Worm (Caenorhabditis elegans): ENCODE results near the gene scd-1.

The scd-1 gene

ce11 chrX:12500777-12501176 lies 24.8 kb downstream of the scd-1 start (continued):
- peak in 1 of 2 experiments; percentile 83 for TF ChIP-seq lsy-2 (tag; optimal IDR thresholded peaks at IDR 0.05)
- no peak for TF ChIP-seq spr-1 (tag; optimal IDR thresholded peaks at IDR 0.05)
- no peak for TF ChIP-seq set-16 (GFP tag; IDR thresholded peaks at IDR 0.05)
- no peak for TF ChIP-seq daf-8 (GFP tag; IDR thresholded peaks at IDR 0.05)
- peak; percentile 62; the same call in 1 of the 2 replicates for TF ChIP-seq T26A8.4 (GFP tag; IDR thresholded peaks at IDR 0.05)
- no peak for TF ChIP-seq skn-1 (tag; optimal IDR thresholded peaks at IDR 0.05)
- no peak for TF ChIP-seq F44E2.7 (GFP tag; IDR thresholded peaks at IDR 0.05)
- TF ChIP-seq daf-12 (tag; optimal IDR thresholded peaks at IDR 0.05), result no peak
- TF ChIP-seq nhr-42 (GFP tag; IDR thresholded peaks at IDR 0.05), result 0 out of 2 replicates have a peak, but pooled peaks have one; percentile 55
- TF ChIP-seq nhr-111 (GFP tag; optimal IDR thresholded peaks at IDR 0.05), result no peak
- peak; percentile 86 for TF ChIP-seq ztf-7 (tag; optimal IDR thresholded peaks at IDR 0.05)
- no peak for TF ChIP-seq Y5F2A.4 (GFP tag; optimal IDR thresholded peaks at IDR 0.05)
- peak in 1 of 2 experiments; percentile 91 for TF ChIP-seq mdl-1 (tag; optimal IDR thresholded peaks at IDR 0.05)
- TF ChIP-seq egl-27 (tag; optimal IDR thresholded peaks at IDR 0.05), result no peak
- no peak for TF ChIP-seq F49E8.2 (tag; optimal IDR thresholded peaks at IDR 0.05; ENCODE audit: borderline replicate concordance)
- TF ChIP-seq daf-19 (GFP tag; conservative IDR thresholded peaks at IDR 0.05), result no peak
- TF ChIP-seq egl-43 (GFP tag; IDR thresholded peaks at IDR 0.05), result no peak
- TF ChIP-seq ztf-11 (tag; optimal IDR thresholded peaks at IDR 0.05), result no peak
- TF ChIP-seq Y105C5A.15 (GFP tag; IDR thresholded peaks at IDR 0.05), result no peak
- peak; percentile 97 for TF ChIP-seq nhr-10 (tag; optimal IDR thresholded peaks at IDR 0.05)
- TF ChIP-seq mxl-3 (GFP tag; optimal IDR thresholded peaks at IDR 0.05), result peak; percentile 85
- TF ChIP-seq aly-2 (tag; optimal IDR thresholded peaks at IDR 0.05), result no peak
- peak; percentile 98 for TF ChIP-seq dmd-6 (GFP tag; IDR thresholded peaks at IDR 0.05)
- no peak for TF ChIP-seq mxl-2 (GFP tag; conservative IDR thresholded peaks at IDR 0.05)
- TF ChIP-seq lin-13 (GFP tag; optimal IDR thresholded peaks at IDR 0.05), result no peak
- TF ChIP-seq jun-1 (tag; optimal IDR thresholded peaks at IDR 0.05), result peak; percentile 24
- no peak for TF ChIP-seq dmd-9 (GFP tag; IDR thresholded peaks at IDR 0.05)
- TF ChIP-seq zfp-2 (tag; optimal IDR thresholded peaks at IDR 0.05), result no peak
- no peak for TF ChIP-seq lim-7 (GFP tag; IDR thresholded peaks at IDR 0.05)
- no peak for TF ChIP-seq nhr-41 (GFP tag; IDR thresholded peaks at IDR 0.05)
- TF ChIP-seq ZK546.5 (tag; optimal IDR thresholded peaks at IDR 0.05), result no peak
- TF ChIP-seq fos-1 (tag; optimal IDR thresholded peaks at IDR 0.05), result no peak
- no peak for TF ChIP-seq ctbp-1 (GFP tag; IDR thresholded peaks at IDR 0.05)
- TF ChIP-seq ZK337.2 (GFP tag; IDR thresholded peaks at IDR 0.05), result no peak
- peak; percentile 63 for TF ChIP-seq pqm-1 (tag; optimal IDR thresholded peaks at IDR 0.05)
- TF ChIP-seq mep-1 (tag; optimal IDR thresholded peaks at IDR 0.05), result peak; percentile 82
- TF ChIP-seq nhr-25 (tag; optimal IDR thresholded peaks at IDR 0.05; ENCODE audit: borderline replicate concordance, insufficient read depth), result peak; percentile 89
- peak; percentile 93 for TF ChIP-seq hlh-30 (tag; optimal IDR thresholded peaks at IDR 0.05; ENCODE audit: insufficient read depth)
- no peak for TF ChIP-seq attf-4 (tag; optimal IDR thresholded peaks at IDR 0.05)
- peak in 1 of 2 experiments; percentile 70 for TF ChIP-seq daf-16 (GFP tag; optimal IDR thresholded peaks at IDR 0.05)
- TF ChIP-seq daf-16 (tag; optimal IDR thresholded peaks at IDR 0.05), result peak; percentile 99
- TF ChIP-seq ceh-82 (tag; optimal IDR thresholded peaks at IDR 0.05), result no peak
- TF ChIP-seq lin-39 (tag; optimal IDR thresholded peaks at IDR 0.05), result no peak
- TF ChIP-seq dpl-1 (GFP tag; optimal IDR thresholded peaks at IDR 0.05), result peak; percentile 54
- TF ChIP-seq vab-7 (GFP tag; IDR thresholded peaks at IDR 0.05), result no peak
- TF ChIP-seq zag-1 (tag; optimal IDR thresholded peaks at IDR 0.05), result no peak
- TF ChIP-seq tra-1 (GFP tag; IDR thresholded peaks at IDR 0.05), result peak; percentile 89
- TF ChIP-seq nhr-28 (tag; optimal IDR thresholded peaks at IDR 0.05), result peak; percentile 99
- no peak for TF ChIP-seq madf-5 (GFP tag; IDR thresholded peaks at IDR 0.05)
- no peak for TF ChIP-seq lin-38 (GFP tag; IDR thresholded peaks at IDR 0.05)
- peak; percentile 77 for TF ChIP-seq gei-8 (GFP tag; optimal IDR thresholded peaks at IDR 0.05)
- no peak for TF ChIP-seq Y48G9A.11 (GFP tag; IDR thresholded peaks at IDR 0.05)
- no peak for TF ChIP-seq hmg-1.1 (GFP tag; IDR thresholded peaks at IDR 0.05)

Data from whole organism, L4 larva.